Fruit fly (Drosophila melanogaster): ENCODE measurements around the gene inaF-C.

Gene inaF-C

DNA sequence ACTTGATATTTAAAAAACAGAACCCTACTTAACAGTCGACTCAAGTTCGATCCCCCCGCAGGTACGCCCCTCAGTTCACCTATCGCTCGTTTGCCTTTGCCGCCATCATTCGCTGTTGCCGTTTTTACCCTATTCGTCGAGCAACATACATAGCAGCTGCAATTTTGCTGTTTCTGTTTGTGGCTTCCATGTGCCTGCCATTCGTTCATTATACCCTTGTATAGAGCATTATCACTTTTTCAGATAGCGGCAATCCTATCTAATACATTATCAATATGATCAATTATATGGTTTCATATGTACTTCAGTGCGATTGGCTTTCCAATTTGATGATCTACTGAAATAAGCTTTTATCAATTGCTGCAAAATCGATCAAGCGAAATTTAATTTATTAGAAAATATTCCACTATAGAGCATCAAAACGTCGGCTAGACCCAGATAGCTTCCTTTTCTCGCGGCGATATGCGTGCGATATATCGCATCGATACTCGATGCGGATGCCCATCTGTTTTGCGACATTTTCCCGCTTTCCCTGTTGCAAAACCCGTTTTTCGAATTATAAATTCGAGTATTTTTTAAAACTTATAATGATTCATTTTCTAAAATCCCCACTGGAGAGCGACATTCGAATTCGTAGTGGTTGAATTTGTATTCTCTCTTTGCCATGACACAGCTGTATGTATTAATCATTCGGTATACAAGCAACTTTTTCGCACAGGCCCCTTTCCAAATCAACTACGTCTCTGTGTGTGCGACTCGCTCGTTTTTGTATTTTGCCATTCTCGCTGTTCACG lies 15.4 kb downstream of the inaF-C start (continued):
- no peak for TF ChIP-seq cg (GFP tag; optimal IDR thresholded peaks at IDR 0.05)
- no peak for TF ChIP-seq bigmax (GFP tag; optimal IDR thresholded peaks at IDR 0.05)
- TF ChIP-seq CG1529 (GFP tag; optimal IDR thresholded peaks at IDR 0.05), result peak; percentile 84
- peak; percentile 67 for TF ChIP-seq Deaf1 (tag; optimal IDR thresholded peaks at IDR 0.05)
- TF ChIP-seq Oaz (GFP tag; IDR thresholded peaks at IDR 0.05), result peak; percentile 72
- peak; percentile 74; the same call in 1 of the 2 replicates for TF ChIP-seq ara (GFP tag; IDR thresholded peaks at IDR 0.05)
- peak; percentile 60 for TF ChIP-seq CG31224 (GFP tag; IDR thresholded peaks at IDR 0.05)
- peak; percentile 89 for TF ChIP-seq CG18619 (GFP tag; optimal IDR thresholded peaks at IDR 0.05)
- TF ChIP-seq CG15269 (tag; optimal IDR thresholded peaks at IDR 0.05), result peak; percentile 90
- TF ChIP-seq Taf1 (GFP tag; IDR thresholded peaks at IDR 0.05), result no peak; the same call in 1 of the 2 replicates
- TF ChIP-seq ttk (GFP tag; IDR thresholded peaks at IDR 0.05), result peak; percentile 72
- TF ChIP-seq bbx (GFP tag; IDR thresholded peaks at IDR 0.05; ENCODE audit: partially characterized antibody), result peak; percentile 78
- peak; percentile 100 for TF ChIP-seq D19A (tag; optimal IDR thresholded peaks at IDR 0.05)
- peak; percentile 93 for TF ChIP-seq CG3281 (GFP tag; optimal IDR thresholded peaks at IDR 0.05)
- TF ChIP-seq CHES-1-like (GFP tag; optimal IDR thresholded peaks at IDR 0.05), result peak; percentile 88
- TF ChIP-seq rib (GFP tag; IDR thresholded peaks at IDR 0.05), result peak; percentile 88
- peak; percentile 35 for TF ChIP-seq p53 (GFP tag; optimal IDR thresholded peaks at IDR 0.05)
- TF ChIP-seq salm (tag; optimal IDR thresholded peaks at IDR 0.05), result peak; percentile 80
- TF ChIP-seq Sry-δ (GFP tag; optimal IDR thresholded peaks at IDR 0.05), result peak; percentile 41
- TF ChIP-seq CG5180 (GFP tag; optimal IDR thresholded peaks at IDR 0.05), result peak; percentile 72
- peak; percentile 61 for TF ChIP-seq CG11247 (GFP tag; IDR thresholded peaks at IDR 0.05)
- peak; percentile 11; the same call in 1 of the 2 replicates for TF ChIP-seq nerfin-2 (GFP tag; IDR thresholded peaks at IDR 0.05; ENCODE audit: partially characterized antibody)
- TF ChIP-seq Tbp (GFP tag; optimal IDR thresholded peaks at IDR 0.05), result no peak
- TF ChIP-seq ap (GFP tag; IDR thresholded peaks at IDR 0.05), result peak; percentile 67
- peak; percentile 94 for TF ChIP-seq CoRest (tag; optimal IDR thresholded peaks at IDR 0.05)
- TF ChIP-seq mld (GFP tag; IDR thresholded peaks at IDR 0.05; ENCODE audit: partially characterized antibody), result peak; percentile 64; the same call in 1 of the 3 replicates
- peak; percentile 32 for TF ChIP-seq Lhr (GFP tag; optimal IDR thresholded peaks at IDR 0.05)
- TF ChIP-seq Nf-YB (GFP tag; optimal IDR thresholded peaks at IDR 0.05), result peak; percentile 75
- no peak for TF ChIP-seq Nf-YA (GFP tag; IDR thresholded peaks at IDR 0.05)
- peak; percentile 53 for TF ChIP-seq CG7987 (GFP tag; optimal IDR thresholded peaks at IDR 0.05)
- peak; percentile 73; the same call in 1 of the 2 replicates for TF ChIP-seq vvl (GFP tag; IDR thresholded peaks at IDR 0.05)
- TF ChIP-seq Gug (GFP tag; IDR thresholded peaks at IDR 0.05), result peak; percentile 64; the same call in 3 of the 4 replicates
- TF ChIP-seq Drgx (GFP tag; IDR thresholded peaks at IDR 0.05), result peak; percentile 85
- peak; percentile 90 for TF ChIP-seq CG1602 (GFP tag; optimal IDR thresholded peaks at IDR 0.05)
- no peak for TF ChIP-seq hkb (optimal IDR thresholded peaks at IDR 0.05)
- TF ChIP-seq hkb (GFP tag; IDR thresholded peaks at IDR 0.05), result peak; percentile 83
- TF ChIP-seq hth (optimal IDR thresholded peaks at IDR 0.05), result no peak
- TF ChIP-seq nmo (GFP tag; optimal IDR thresholded peaks at IDR 0.05), result peak; percentile 94
- TF ChIP-seq CrebB (tag; optimal IDR thresholded peaks at IDR 0.05), result peak; percentile 76
- TF ChIP-seq gfzf (GFP tag; optimal IDR thresholded peaks at IDR 0.05), result peak; percentile 2
- peak; percentile 86 for TF ChIP-seq Chrac-16 (GFP tag; optimal IDR thresholded peaks at IDR 0.05)
- peak; percentile 80 for TF ChIP-seq ac (GFP tag; optimal IDR thresholded peaks at IDR 0.05)
- TF ChIP-seq CG4424 (GFP tag; optimal IDR thresholded peaks at IDR 0.05), result peak; percentile 81
- TF ChIP-seq CG11504 (tag; optimal IDR thresholded peaks at IDR 0.05), result peak; percentile 87
- TF ChIP-seq CG14965 (GFP tag; optimal IDR thresholded peaks at IDR 0.05; ENCODE audit: borderline replicate concordance), result peak; percentile 4
- peak; percentile 82 for TF ChIP-seq sug (tag; optimal IDR thresholded peaks at IDR 0.05)
- TF ChIP-seq odd (GFP tag; optimal IDR thresholded peaks at IDR 0.05), result peak; percentile 90
- peak; percentile 63 for TF ChIP-seq CG30020 (tag; optimal IDR thresholded peaks at IDR 0.05)
- TF ChIP-seq Six4 (GFP tag; optimal IDR thresholded peaks at IDR 0.05), result peak; percentile 83
